Fruit fly (Drosophila melanogaster) whole organism, embryonic: ENCODE results near the gene Ubi-p5E.
A peak's percentile ranks its signal among the peaks of the same experiment; 100 is the strongest.

Experiments used
- ATbp ChIP-seq: fragments of 200-800 bp; sonication (Bioruptor generic); optimal IDR thresholded peaks from 2 replicates; lab custom pipeline; 2017; ENCODE audit warnings: missing biosample characterization, mild to moderate bottlenecking, missing genetic modification characterization, missing genetic modification reagents
- Asciz ChIP-seq: fragments of 200-800 bp; sonication (Bioruptor generic); optimal IDR thresholded peaks from 2 replicates; lab custom pipeline; 2017; ENCODE audit warnings: missing biosample characterization, mild to moderate bottlenecking, missing genetic modification characterization, missing genetic modification reagents
- CG10321 ChIP-seq: fragments of 200-800 bp; sonication (Bioruptor generic); IDR thresholded peaks from 2 replicates; pipeline ENCODE4 v1.3.6; 2022; ENCODE audit warnings: missing biosample characterization, missing genetic modification characterization
- CG10431 ChIP-seq: fragments of 200-800 bp; sonication (Bioruptor generic); optimal IDR thresholded peaks from 3 replicates; lab custom pipeline; 2018; ENCODE audit warnings: missing biosample characterization, mild to moderate bottlenecking, missing genetic modification characterization
- CG10462 ChIP-seq: fragments of 200-800 bp; sonication (Bioruptor generic); optimal IDR thresholded peaks from 2 replicates; lab custom pipeline; 2016; ENCODE audit warnings: missing biosample characterization, missing genetic modification characterization
- CG10565 ChIP-seq: fragments of 200-800 bp; sonication (Bioruptor generic); optimal IDR thresholded peaks from 3 replicates; lab custom pipeline; 2016; ENCODE audit warnings: missing biosample characterization, mild to moderate bottlenecking, missing genetic modification characterization
- CG11247 ChIP-seq: fragments of 200-800 bp; sonication (Bioruptor generic); IDR thresholded peaks from 2 replicates; pipeline ENCODE4 v1.3.6; 2022; ENCODE audit warnings: missing biosample characterization, missing genetic modification characterization
- CG12104 ChIP-seq: fragments of 200-800 bp; sonication (Bioruptor generic); optimal IDR thresholded peaks from 3 replicates; lab custom pipeline; 2016; ENCODE audit warnings: missing biosample characterization, missing genetic modification characterization
- CG12219 ChIP-seq: fragments of 200-800 bp; sonication (Bioruptor generic); optimal IDR thresholded peaks from 3 replicates; lab custom pipeline; 2018; ENCODE audit warnings: missing biosample characterization, mild to moderate bottlenecking, missing genetic modification characterization
- CG1647 ChIP-seq: fragments of 200-800 bp; sonication (Bioruptor generic); optimal IDR thresholded peaks from 3 replicates; lab custom pipeline; 2016; ENCODE audit warnings: missing biosample characterization, missing genetic modification characterization
- CG18619 ChIP-seq: fragments of 200-800 bp; sonication (Bioruptor generic); optimal IDR thresholded peaks from 3 replicates; lab custom pipeline; 2017; ENCODE audit warnings: missing biosample characterization, mild to moderate bottlenecking, missing genetic modification characterization
- CG2712 ChIP-seq: fragments of 200-800 bp; optimal IDR thresholded peaks from 3 replicates; lab custom pipeline; 2019; ENCODE audit warnings: missing biosample characterization, mild to moderate bottlenecking, missing genetic modification characterization, moderate library complexity
- CG2875 ChIP-seq: fragments of 200-800 bp; sonication (Bioruptor generic); optimal IDR thresholded peaks from 2 replicates; lab custom pipeline; 2017; ENCODE audit warnings: missing biosample characterization, mild to moderate bottlenecking, missing genetic modification characterization, missing genetic modification reagents
- CG30403 ChIP-seq: fragments of 200-800 bp; sonication (Bioruptor generic); optimal IDR thresholded peaks from 3 replicates; lab custom pipeline; 2016; ENCODE audit warnings: missing biosample characterization, missing genetic modification characterization
- CG3281 ChIP-seq: fragments of 200-800 bp; sonication (Bioruptor generic); optimal IDR thresholded peaks from 3 replicates; lab custom pipeline; 2017; ENCODE audit warnings: missing biosample characterization, mild to moderate bottlenecking, missing genetic modification characterization
- CG5180 ChIP-seq: fragments of 200-800 bp; sonication (Bioruptor generic); optimal IDR thresholded peaks from 3 replicates; lab custom pipeline; 2017; ENCODE audit warnings: missing biosample characterization, missing genetic modification characterization, mild to moderate bottlenecking, moderate library complexity, missing genetic modification reagents
- CG6272 ChIP-seq: fragments of 200-800 bp; sonication (Bioruptor generic); IDR thresholded peaks from 2 replicates; pipeline ENCODE4 v1.3.6; 2022; ENCODE audit warnings: missing biosample characterization, missing genetic modification characterization
- CG7556 ChIP-seq: fragments of 200-800 bp; sonication (Bioruptor generic); optimal IDR thresholded peaks from 2 replicates; lab custom pipeline; 2017; ENCODE audit warnings: missing biosample characterization, mild to moderate bottlenecking, missing genetic modification characterization
- CG8388 ChIP-seq: fragments of 200-800 bp; sonication (Bioruptor generic); optimal IDR thresholded peaks from 2 replicates; lab custom pipeline; 2019; ENCODE audit warnings: missing biosample characterization, mild to moderate bottlenecking, missing genetic modification characterization, moderate library complexity
- CG9437 ChIP-seq: fragments of 200-800 bp; sonication (Bioruptor generic); optimal IDR thresholded peaks from 2 replicates; lab custom pipeline; 2018; ENCODE audit warnings: missing biosample characterization, mild to moderate bottlenecking, missing genetic modification characterization
- CG9817 ChIP-seq: fragments of 200-800 bp; sonication (Bioruptor generic); optimal IDR thresholded peaks from 2 replicates; lab custom pipeline; 2018; ENCODE audit warnings: missing biosample characterization, mild to moderate bottlenecking, missing genetic modification characterization, moderate library complexity
- CHES-1-like ChIP-seq: fragments of 200-800 bp; sonication (Bioruptor generic); optimal IDR thresholded peaks from 2 replicates; lab custom pipeline; 2016; ENCODE audit warnings: missing biosample characterization, missing genetic modification characterization
- Dip2 ChIP-seq: fragments of 200-800 bp; sonication (Bioruptor generic); IDR thresholded peaks from 2 replicates; pipeline ENCODE4 v1.3.6; 2022; ENCODE audit warnings: missing biosample characterization, missing genetic modification characterization
- Dip3 ChIP-seq: fragments of 200-800 bp; sonication (Bioruptor generic); optimal IDR thresholded peaks from 3 replicates; lab custom pipeline; 2016; ENCODE audit warnings: missing biosample characterization, missing genetic modification characterization
- Dll ChIP-seq: fragments of 200-800 bp; sonication (Bioruptor generic); IDR thresholded peaks from 4 replicates; pipeline ENCODE4 v1.3.6; 2022; ENCODE audit warnings: missing biosample characterization, missing genetic modification characterization; ENCODE audit not compliant: partially characterized antibody
- Elba2 ChIP-seq: fragments of 200-800 bp; sonication (Bioruptor generic); optimal IDR thresholded peaks from 3 replicates; lab custom pipeline; 2016; ENCODE audit warnings: missing biosample characterization, missing genetic modification characterization
- Ets97D ChIP-seq: fragments of 200-800 bp; sonication (Bioruptor generic); optimal IDR thresholded peaks from 3 replicates; lab custom pipeline; 2016; ENCODE audit warnings: missing biosample characterization, missing genetic modification characterization
- GATAe ChIP-seq: fragments of 200-800 bp; sonication (Bioruptor generic); conservative IDR thresholded peaks from 2 replicates; pipeline ENCODE4 v1.3.6; 2022; ENCODE audit warnings: missing biosample characterization, missing genetic modification characterization
- Hand ChIP-seq: fragments of 200-800 bp; sonication (Bioruptor generic); optimal IDR thresholded peaks from 2 replicates; lab custom pipeline; 2017; ENCODE audit warnings: mild to moderate bottlenecking, missing biosample characterization, missing genetic modification reagents, missing genetic modification characterization
- Meics ChIP-seq: fragments of 200-800 bp; sonication (Bioruptor generic); optimal IDR thresholded peaks from 2 replicates; lab custom pipeline; 2017; ENCODE audit warnings: missing biosample characterization, mild to moderate bottlenecking, missing genetic modification characterization
- Side ChIP-seq: fragments of 200-800 bp; sonication (Bioruptor generic); optimal IDR thresholded peaks from 2 replicates; lab custom pipeline; 2016; ENCODE audit warnings: missing biosample characterization, missing genetic modification characterization
- Six4 ChIP-seq: fragments of 200-800 bp; sonication (Bioruptor generic); optimal IDR thresholded peaks from 2 replicates; lab custom pipeline; 2016; ENCODE audit warnings: missing biosample characterization, missing genetic modification characterization
- Vsx1 ChIP-seq: fragments of 200-800 bp; sonication (Bioruptor generic); optimal IDR thresholded peaks from 2 replicates; lab custom pipeline; 2017; ENCODE audit warnings: missing biosample characterization, mild to moderate bottlenecking, missing genetic modification characterization, missing genetic modification reagents
- ase ChIP-seq: fragments of 200-800 bp; sonication (Bioruptor generic); IDR thresholded peaks from 3 replicates; pipeline ENCODE4 v1.3.6; 2022; ENCODE audit warnings: missing biosample characterization, missing genetic modification characterization
- ato ChIP-seq: fragments of 200-800 bp; sonication (Bioruptor generic); IDR thresholded peaks from 2 replicates; pipeline ENCODE4 v1.3.6; 2022; ENCODE audit warnings: missing biosample characterization, missing genetic modification characterization; ENCODE audit not compliant: partially characterized antibody
- bab2 ChIP-seq: fragments of 200-800 bp; sonication (Bioruptor generic); optimal IDR thresholded peaks from 2 replicates; lab custom pipeline; 2016; ENCODE audit warnings: missing biosample characterization, missing genetic modification characterization
- cas ChIP-seq: fragments of 200-800 bp; sonication (Bioruptor generic); IDR thresholded peaks from 2 replicates; pipeline ENCODE4 v1.3.6; 2022; ENCODE audit warnings: missing biosample characterization, missing genetic modification characterization
- chinmo ChIP-seq: fragments of 200-800 bp; sonication (Bioruptor generic); IDR thresholded peaks from 4 replicates; pipeline ENCODE4 v1.3.6; 2022; ENCODE audit warnings: missing biosample characterization, missing genetic modification characterization; ENCODE audit not compliant: partially characterized antibody
- dimm ChIP-seq: fragments of 200-800 bp; sonication (Bioruptor generic); IDR thresholded peaks from 2 replicates; pipeline ENCODE4 v1.3.6; 2022; ENCODE audit warnings: missing biosample characterization, missing genetic modification characterization
- dysf ChIP-seq: fragments of 200-800 bp; sonication (Bioruptor generic); IDR thresholded peaks from 3 replicates; pipeline ENCODE4 v1.3.6; 2022; ENCODE audit warnings: missing biosample characterization, missing genetic modification characterization
- grau ChIP-seq: fragments of 200-800 bp; optimal IDR thresholded peaks from 3 replicates; lab custom pipeline; 2019; ENCODE audit warnings: missing biosample characterization, mild to moderate bottlenecking, missing genetic modification characterization, moderate library complexity
- lmd ChIP-seq: fragments of 200-800 bp; sonication (Bioruptor generic); IDR thresholded peaks from 2 replicates; pipeline ENCODE4 v1.3.6; 2022; ENCODE audit warnings: missing biosample characterization, missing genetic modification characterization
- onecut ChIP-seq: fragments of 200-800 bp; sonication (Bioruptor generic); IDR thresholded peaks from 2 replicates; pipeline ENCODE4 v1.3.6; 2022; ENCODE audit warnings: missing biosample characterization, missing genetic modification characterization
- otp ChIP-seq: fragments of 200-800 bp; sonication (Bioruptor generic); IDR thresholded peaks from 3 replicates; pipeline ENCODE4, ENCODE4 v1.3.6; 2022; ENCODE audit warnings: missing biosample characterization, missing genetic modification characterization
- p53 ChIP-seq: fragments of 200-800 bp; sonication (Bioruptor generic); optimal IDR thresholded peaks from 2 replicates; lab custom pipeline; 2016; ENCODE audit warnings: missing biosample characterization, missing genetic modification characterization
- pnt ChIP-seq: fragments of 200-800 bp; sonication (Bioruptor generic); optimal IDR thresholded peaks from 3 replicates; lab custom pipeline; 2016; ENCODE audit warnings: missing biosample characterization, missing genetic modification characterization
- pzg ChIP-seq: fragments of 200-800 bp; sonication (Bioruptor generic); optimal IDR thresholded peaks from 3 replicates; lab custom pipeline; 2018; ENCODE audit warnings: missing biosample characterization, mild to moderate bottlenecking, missing genetic modification characterization, moderate library complexity
- sens ChIP-seq: fragments of 200-800 bp; sonication (Bioruptor generic); peaks from one replicate; lab custom pipeline; 2016; ENCODE audit warnings: missing biosample characterization, missing genetic modification characterization
- unc-4 ChIP-seq: fragments of 200-800 bp; sonication (Bioruptor generic); IDR thresholded peaks from 2 replicates; pipeline ENCODE4 v1.3.6; 2022; ENCODE audit warnings: missing biosample characterization, missing genetic modification characterization; ENCODE audit not compliant: partially characterized antibody
- usp ChIP-seq: fragments of >200 bp; optimal IDR thresholded peaks from 2 replicates; lab custom pipeline; 2017; ENCODE audit warnings: missing biosample characterization, missing genetic modification characterization
- zen ChIP-seq: fragments of 200-800 bp; sonication (Bioruptor generic); optimal IDR thresholded peaks from 3 replicates; lab custom pipeline; 2018; ENCODE audit warnings: missing biosample characterization, mild to moderate bottlenecking, missing genetic modification characterization, moderate library complexity

Gene Ubi-p5E

DNA sequence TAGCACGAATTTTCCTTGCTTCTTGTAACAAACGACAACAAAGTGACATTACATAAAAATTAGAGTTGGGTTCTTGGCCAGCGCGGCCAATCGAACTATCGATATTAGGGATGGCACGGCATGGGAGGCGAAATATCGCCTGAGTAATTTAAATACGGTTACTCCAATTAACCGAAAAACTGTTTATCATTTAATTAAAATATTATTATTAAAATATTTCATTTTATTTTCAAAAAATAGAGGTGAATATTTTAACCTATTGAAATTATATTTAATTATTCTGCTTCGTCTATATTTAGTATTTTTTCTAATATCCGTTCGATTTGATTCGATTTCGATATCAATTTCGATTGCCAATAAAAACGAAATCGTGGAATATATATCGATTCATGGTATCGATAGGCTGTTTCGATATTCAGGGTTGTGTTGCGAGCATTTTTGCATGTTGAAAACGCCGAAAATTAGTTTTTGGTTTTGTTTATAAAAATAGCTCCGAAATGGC lies 24.0 kb downstream of the Ubi-p5E start, which contains the start of the genes Rbcn-3A and Spx (continued):
- TF ChIP-seq p53 (GFP tag; lab: Kevin White, UChicago) = no peak
- peak; percentile 93 for TF ChIP-seq unc-4 (GFP tag; lab: Robert Waterston, UW)
- no peak for TF ChIP-seq usp (GFP tag; lab: Kevin White, UChicago)
- TF ChIP-seq CG7556 (GFP tag; lab: Kevin White, UChicago) = peak; percentile 1
- TF ChIP-seq CG9437 (GFP tag; lab: Kevin White, UChicago) = no peak
- TF ChIP-seq Ets97D = peak; percentile 18
- TF ChIP-seq zen = no peak
- TF ChIP-seq CG2712 (tag; lab: Kevin White, UChicago) = peak; percentile 49
- no peak for TF ChIP-seq GATAe
- TF ChIP-seq CHES-1-like = no peak
- TF ChIP-seq Dip3 = no peak
- no peak for TF ChIP-seq CG5180 (GFP tag; lab: Kevin White, UChicago)
- no peak for TF ChIP-seq Asciz (GFP tag; lab: Kevin White, UChicago)
- peak; percentile 94 for TF ChIP-seq Dll (GFP tag; lab: Robert Waterston, UW)
- no peak for TF ChIP-seq otp (GFP tag; lab: Robert Waterston, UW)
- TF ChIP-seq grau (tag; lab: Kevin White, UChicago) = peak; percentile 53
- peak; percentile 46 for TF ChIP-seq CG30403 (GFP tag; lab: Kevin White, UChicago)
- TF ChIP-seq Dip2 = no peak
- TF ChIP-seq ato (GFP tag; lab: Robert Waterston, UW) = peak; percentile 70; the same call in 1 of the 2 replicates
- TF ChIP-seq CG2875 = no peak
- peak; percentile 57 for TF ChIP-seq sens (GFP tag; lab: Kevin White, UChicago)
- no peak for TF ChIP-seq CG11247
- peak; percentile 12 for TF ChIP-seq Meics (GFP tag; lab: Kevin White, UChicago)
- TF ChIP-seq CG10321 (GFP tag; lab: Robert Waterston, UW) = no peak
- TF ChIP-seq dimm (GFP tag; lab: Robert Waterston, UW) = no peak
- peak; percentile 30 for TF ChIP-seq CG18619 (GFP tag; lab: Kevin White, UChicago)
- no peak for TF ChIP-seq dysf (GFP tag; lab: Robert Waterston, UW)
- TF ChIP-seq bab2 (GFP tag; lab: Kevin White, UChicago) = no peak
- TF ChIP-seq CG9817 = peak; percentile 8
- TF ChIP-seq lmd (GFP tag; lab: Robert Waterston, UW) = no peak; the same call in 1 of the 2 replicates
- no peak for TF ChIP-seq ase (GFP tag; lab: Robert Waterston, UW)
- 0 out of 4 replicates have a peak, but pooled peaks have one; percentile 80 for TF ChIP-seq chinmo (GFP tag; lab: Robert Waterston, UW)
- no peak for TF ChIP-seq CG12219
- peak; percentile 42 for TF ChIP-seq pzg (GFP tag; lab: Kevin White, UChicago)
- TF ChIP-seq onecut (GFP tag; lab: Robert Waterston, UW) = no peak
- TF ChIP-seq Six4 = no peak
- no peak for TF ChIP-seq pnt (GFP tag; lab: Kevin White, UChicago)
- TF ChIP-seq Elba2 = no peak
- no peak for TF ChIP-seq CG12104 (GFP tag; lab: Kevin White, UChicago)
- no peak for TF ChIP-seq Vsx1 (GFP tag; lab: Kevin White, UChicago)
- no peak for TF ChIP-seq Side (GFP tag; lab: Kevin White, UChicago)
- TF ChIP-seq CG6272 (GFP tag; lab: Robert Waterston, UW) = 0 out of 2 replicates have a peak, but pooled peaks have one; percentile 18
- no peak for TF ChIP-seq CG1647
- TF ChIP-seq CG10431 (GFP tag; lab: Kevin White, UChicago) = no peak
- no peak for TF ChIP-seq ATbp (GFP tag; lab: Kevin White, UChicago)
- TF ChIP-seq CG10462 (GFP tag; lab: Kevin White, UChicago) = no peak
- no peak for TF ChIP-seq CG8388 (GFP tag; lab: Kevin White, UChicago)
- TF ChIP-seq cas (GFP tag; lab: Robert Waterston, UW) = no peak
- no peak for TF ChIP-seq CG10565
- TF ChIP-seq CG3281 (GFP tag; lab: Kevin White, UChicago) = no peak
- no peak for TF ChIP-seq Hand (GFP tag; lab: Kevin White, UChicago)
